Fruit fly (Drosophila melanogaster): ENCODE measurements around the gene Ostgamma.
A peak's percentile ranks its signal among the peaks of the same experiment; 100 is the strongest.

- TF ChIP-seq Ets21C (GFP tag; optimal IDR thresholded peaks at IDR 0.05) (no peak), ss (GFP tag; optimal IDR thresholded peaks at IDR 0.05) (no peak), CG10669 (GFP tag; optimal IDR thresholded peaks at IDR 0.05) (peak; percentile 51), CG9139 (GFP tag; optimal IDR thresholded peaks at IDR 0.05) (peak; percentile 6), esn (GFP tag; optimal IDR thresholded peaks at IDR 0.05) (peak; percentile 64), Met (GFP tag; optimal IDR thresholded peaks at IDR 0.05) (no peak), OdsH (GFP tag; optimal IDR thresholded peaks at IDR 0.05) (no peak), achi (GFP tag; optimal IDR thresholded peaks at IDR 0.05) (peak; percentile 32), CG3032 (tag; optimal IDR thresholded peaks at IDR 0.05) (peak; percentile 2)
Observed at dm6 chr2L:8319858-8320525, 12.0 kb upstream of the Ostgamma start, which contains the start of the genes mtsh and strat.

Measured in whole organism, prepupa.